Worm (Caenorhabditis elegans): ENCODE data around the gene let-60.

DNA sequence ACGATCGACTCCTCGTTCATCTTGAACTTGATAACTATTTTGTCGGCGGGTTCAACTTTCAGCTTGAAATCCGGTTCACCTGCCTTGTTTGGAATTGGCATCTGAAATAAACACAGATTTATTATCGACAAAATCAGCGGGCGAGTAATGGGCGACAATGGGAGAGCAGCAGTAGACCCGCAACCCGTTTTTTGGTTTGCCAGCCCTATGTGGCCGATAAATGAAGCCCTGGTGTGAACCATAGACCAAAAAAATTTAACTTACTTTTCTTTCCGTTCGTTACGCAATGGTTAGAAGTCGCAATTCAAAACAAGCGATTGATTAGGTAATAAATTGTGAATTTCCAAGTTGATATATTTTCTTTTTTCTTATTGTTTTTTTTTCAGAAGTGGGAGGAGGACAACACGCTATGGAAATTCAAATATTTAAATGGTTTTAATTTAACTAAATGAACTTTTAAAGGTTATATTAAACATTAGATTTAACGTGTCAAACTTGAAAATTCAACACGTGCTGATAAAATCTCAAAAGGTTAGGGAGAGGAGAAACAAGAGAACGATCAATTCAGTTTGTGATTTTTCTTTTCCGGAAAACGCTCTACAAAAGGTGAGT is 12.9 kb upstream of the let-60 start, which contains the start of the genes T22B3.3 and alg-3:
- TF ChIP-seq aha-1 (tag; optimal IDR thresholded peaks at IDR 0.05) (no peak), nhr-11 (tag; optimal IDR thresholded peaks at IDR 0.05) (no peak)
